Fruit fly (Drosophila melanogaster) ovary, adult (tissue): ENCODE measurements around the gene CG6569.
A peak's percentile ranks its signal among the peaks of the same experiment; 100 is the strongest.

Source experiments
- CG17801 ChIP-seq: fragments of 200-800 bp; optimal IDR thresholded peaks from 2 replicates; lab custom pipeline; 2019; ENCODE audit warnings: missing biosample characterization, mild to moderate bottlenecking, missing genetic modification characterization, moderate library complexity; ENCODE audit not compliant: partially characterized antibody

The CG6569 gene

dm6 chr3R:21867819-21868218, at the start of gene CG6569, which contains the start of gene Cby:
TSS of gene CG6569 (minus strand) at chr3R:21867919.
TSS of gene Cby (plus strand) at chr3R:21868003.
- TF ChIP-seq CG17801 (GFP tag; lab: Kevin White, UChicago): no peak

DNA sequence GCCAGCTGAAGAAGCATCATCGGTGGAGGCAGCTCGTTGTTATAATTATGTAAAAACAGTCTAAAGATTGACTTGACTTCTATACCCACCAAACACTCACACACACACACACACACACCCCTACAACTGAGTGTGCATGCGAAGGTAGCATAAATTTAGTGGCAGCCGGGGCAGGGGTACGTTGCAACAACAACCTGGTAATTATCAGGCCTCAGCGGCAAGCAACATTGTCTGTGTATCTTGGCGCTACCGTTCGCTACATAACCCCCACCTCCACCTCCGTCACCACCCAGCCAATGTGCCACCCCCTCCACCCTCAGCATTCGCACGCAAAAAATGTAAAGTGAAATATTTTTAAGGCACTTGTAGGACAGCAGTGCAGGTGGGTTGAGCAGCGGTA, 49.3 kb upstream of the CG6569 start:
- no peak for TF ChIP-seq CG17801 (GFP tag; lab: Kevin White, UChicago)

DNA sequence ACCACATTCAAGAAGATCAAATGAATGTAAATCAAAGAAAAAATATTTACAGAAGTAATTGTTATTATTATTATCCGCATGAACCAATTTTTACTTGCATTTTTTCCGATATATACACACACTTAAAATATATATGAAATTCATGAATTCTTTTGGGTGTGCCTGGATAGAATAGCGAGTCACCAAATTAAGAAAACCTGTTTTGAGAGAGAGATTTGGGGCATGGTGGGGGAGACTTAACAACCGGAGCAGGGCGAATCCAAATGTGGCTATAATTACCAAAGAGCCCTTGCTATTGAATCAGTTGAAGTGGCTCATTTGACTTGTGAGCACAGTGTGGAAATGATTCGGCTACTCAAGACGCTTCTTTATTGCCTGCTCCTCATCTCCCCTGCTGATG, 45.7 kb upstream of the CG6569 start, which contains the start of gene Qsox2:
Gene Qsox2 (plus strand): TSS at position 301 of the 400 bp plus-strand sequence.
- TF ChIP-seq CG17801 (GFP tag; lab: Kevin White, UChicago): no peak

DNA sequence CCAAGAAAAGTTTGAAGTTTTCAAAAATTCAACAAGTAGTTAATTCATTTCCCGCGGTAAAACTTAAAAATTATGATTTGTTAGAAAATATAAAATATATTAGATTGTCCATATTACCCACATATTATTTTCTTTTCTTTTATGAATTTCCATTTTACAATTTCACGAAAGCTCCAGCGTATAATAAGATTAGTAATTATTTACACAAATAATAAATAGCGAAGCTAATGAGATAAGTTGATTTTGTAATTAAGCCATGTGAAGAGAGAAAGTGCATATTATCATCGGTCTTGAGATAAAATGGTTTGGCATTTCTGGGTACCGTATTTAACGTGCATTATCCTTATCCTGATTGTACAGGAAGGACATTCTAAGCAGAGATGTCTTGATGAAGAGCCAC, 43.8 kb upstream of the CG6569 start, which contains the start of gene Qsox3:
Gene Qsox3 (plus strand): TSS at position 301 of the 400 bp plus-strand sequence.
- no peak for TF ChIP-seq CG17801 (GFP tag; lab: Kevin White, UChicago)

DNA sequence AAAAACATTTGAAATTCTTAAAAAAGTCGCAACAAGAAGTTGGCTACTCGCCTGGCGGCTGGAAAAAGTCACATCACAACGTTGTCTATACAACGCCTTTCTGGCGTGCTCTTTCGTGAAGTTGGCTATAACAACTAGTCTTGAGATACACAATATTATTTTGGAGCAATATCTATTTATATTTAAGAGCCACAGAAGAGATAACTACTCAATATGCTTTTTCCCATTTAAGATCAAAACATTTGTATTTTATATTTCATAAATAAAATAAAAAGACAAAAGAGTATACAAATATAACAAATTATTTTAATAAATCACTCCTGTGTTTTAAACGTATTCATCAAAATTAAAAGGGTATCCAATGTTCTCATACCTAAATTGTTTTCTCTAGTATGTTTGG, 39.1 kb upstream of the CG6569 start:
- no peak for TF ChIP-seq CG17801 (GFP tag; lab: Kevin White, UChicago)

DNA sequence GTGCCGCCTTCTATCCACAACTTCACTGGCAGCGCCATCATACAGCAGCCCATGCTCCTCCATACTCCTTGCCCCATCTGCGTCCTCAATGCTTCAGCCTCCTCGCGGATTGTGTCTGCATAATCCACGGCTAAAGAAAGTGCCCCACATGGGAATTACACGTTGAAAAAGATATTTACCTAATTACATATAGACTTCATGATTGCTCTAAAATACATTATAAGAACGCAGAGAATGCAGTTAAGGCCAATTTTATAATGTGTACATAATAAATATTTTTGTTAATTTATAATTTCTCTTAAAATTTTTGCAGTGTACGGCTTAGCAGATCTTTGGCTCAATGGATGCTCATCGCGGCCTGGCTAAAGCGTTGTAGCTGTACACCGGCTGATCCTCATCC, 37.9 kb upstream of the CG6569 start:
- TF ChIP-seq CG17801 (GFP tag; lab: Kevin White, UChicago): no peak

DNA sequence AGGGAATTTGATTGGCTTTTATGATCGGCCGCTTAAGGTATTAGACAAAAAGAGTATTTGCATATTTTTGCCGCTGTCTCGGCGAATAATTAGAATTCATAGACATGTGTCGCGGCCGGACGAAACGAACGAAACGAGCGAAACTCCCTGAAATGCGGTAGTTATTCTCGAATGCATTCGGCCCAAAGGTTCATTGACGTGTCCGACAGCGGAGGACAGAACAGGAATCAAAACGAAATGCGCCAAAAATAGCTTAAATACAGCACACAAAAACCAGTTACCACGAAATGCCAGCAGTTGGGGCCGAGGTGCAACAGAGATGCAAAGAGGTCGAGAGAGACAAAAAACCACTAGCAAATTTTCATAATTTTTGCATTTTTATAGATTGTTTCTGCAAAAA, 36.6 kb upstream of the CG6569 start:
- no peak for TF ChIP-seq CG17801 (GFP tag; lab: Kevin White, UChicago)

DNA sequence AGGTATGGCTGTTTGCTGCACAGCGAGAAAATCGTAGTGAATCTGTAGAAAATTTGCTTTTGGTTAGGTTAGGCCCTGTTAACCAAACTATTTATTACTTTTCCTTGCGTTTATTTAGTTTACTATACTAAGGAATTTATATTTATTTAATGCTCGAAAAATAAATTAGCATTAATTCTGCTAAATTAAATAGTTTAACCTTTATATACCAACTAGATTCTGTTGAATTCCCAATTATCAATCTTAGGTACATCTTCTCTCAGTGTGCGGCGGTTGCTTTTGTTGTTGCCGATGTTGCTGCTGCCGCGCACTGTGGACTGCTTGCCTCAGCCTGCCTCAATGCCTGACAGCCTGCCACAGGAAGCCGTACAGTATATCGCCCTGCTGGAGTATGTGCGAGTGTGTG, 31.5 kb upstream of the CG6569 start:
- TF ChIP-seq CG17801 (GFP tag; lab: Kevin White, UChicago): no peak

DNA sequence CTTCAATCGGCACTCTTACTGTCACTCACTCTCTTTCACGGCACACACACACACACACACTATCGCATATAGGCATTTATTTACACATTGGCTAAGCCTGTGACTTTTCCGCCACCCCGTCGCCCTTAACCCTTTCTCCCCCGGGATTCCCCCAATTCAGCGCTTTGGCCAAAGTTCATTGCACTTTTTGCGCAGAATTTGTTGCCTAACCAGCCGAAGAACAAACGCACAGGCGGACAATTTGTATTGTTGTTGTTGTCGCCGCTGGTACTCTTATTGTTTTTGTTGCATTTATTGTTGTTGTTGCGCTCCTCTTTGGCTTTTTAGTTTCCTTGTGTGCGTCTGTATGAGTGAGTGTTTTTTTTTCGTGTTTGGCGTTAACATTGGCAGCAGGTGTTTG, 31.0 kb upstream of the CG6569 start:
- no peak for TF ChIP-seq CG17801 (GFP tag; lab: Kevin White, UChicago)

DNA sequence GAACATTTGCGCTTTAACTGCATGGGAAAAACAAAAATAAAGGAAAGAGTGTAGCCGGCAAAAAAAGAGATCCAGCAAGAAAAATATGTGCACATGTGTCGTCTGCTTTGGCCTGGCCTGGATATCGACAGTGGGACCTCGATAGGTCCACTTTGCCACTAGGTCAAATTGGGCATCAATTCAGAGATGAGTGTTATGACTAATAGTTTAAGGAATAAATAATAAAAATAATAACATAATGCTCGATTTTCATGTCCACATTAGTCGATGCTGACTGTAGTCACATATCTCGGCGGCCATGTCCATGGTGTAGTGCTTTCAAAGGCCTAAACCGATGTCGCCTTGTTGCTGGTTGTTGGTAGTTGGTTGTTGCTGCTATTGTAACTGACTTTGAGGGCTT, 29.8 kb upstream of the CG6569 start:
- TF ChIP-seq CG17801 (GFP tag; lab: Kevin White, UChicago): peak; percentile 49

- no peak for TF ChIP-seq CG17801 (GFP tag; lab: Kevin White, UChicago)
Observed at dm6 chr3R:21895961-21896875, 28.5 kb upstream of the CG6569 start.

DNA sequence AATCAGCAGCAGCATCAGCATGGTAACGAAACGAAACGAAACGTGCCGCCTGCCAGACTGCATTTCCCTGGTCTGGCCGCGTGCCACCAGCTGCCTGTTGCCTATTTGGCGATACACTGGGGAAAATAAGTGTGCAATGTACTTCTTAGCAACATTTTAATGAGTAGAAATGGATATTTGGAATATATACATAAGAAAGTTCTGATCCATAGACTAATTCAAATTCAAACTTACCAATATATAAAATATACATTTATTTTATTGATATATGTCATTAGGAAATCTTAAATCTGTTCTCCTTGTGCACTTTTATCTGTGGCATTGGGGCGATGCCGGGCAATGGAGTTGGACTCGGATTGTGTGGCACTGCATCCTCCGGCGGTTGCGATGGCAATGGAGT, 26.2 kb upstream of the CG6569 start:
- no peak for TF ChIP-seq CG17801 (GFP tag; lab: Kevin White, UChicago)

DNA sequence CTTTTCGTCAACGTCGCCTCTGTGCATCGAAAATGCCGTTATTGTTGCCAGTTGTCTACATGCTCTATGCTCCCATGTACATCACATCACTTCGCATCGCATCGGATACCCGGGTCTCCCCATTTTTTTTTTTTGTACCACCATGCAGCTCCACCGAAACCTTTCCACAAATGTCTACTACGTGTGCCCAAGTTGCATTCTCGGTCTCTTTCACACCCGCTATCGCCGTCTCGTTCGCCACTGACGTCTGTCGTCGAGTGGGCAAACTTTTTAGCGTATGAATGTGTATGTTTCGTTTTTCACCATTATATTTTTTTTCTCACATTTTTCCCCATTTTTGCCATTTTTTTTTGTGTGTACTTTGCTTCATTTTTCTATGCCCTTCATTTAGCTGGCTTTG, 24.7 kb upstream of the CG6569 start:
- TF ChIP-seq CG17801 (GFP tag; lab: Kevin White, UChicago): no peak

DNA sequence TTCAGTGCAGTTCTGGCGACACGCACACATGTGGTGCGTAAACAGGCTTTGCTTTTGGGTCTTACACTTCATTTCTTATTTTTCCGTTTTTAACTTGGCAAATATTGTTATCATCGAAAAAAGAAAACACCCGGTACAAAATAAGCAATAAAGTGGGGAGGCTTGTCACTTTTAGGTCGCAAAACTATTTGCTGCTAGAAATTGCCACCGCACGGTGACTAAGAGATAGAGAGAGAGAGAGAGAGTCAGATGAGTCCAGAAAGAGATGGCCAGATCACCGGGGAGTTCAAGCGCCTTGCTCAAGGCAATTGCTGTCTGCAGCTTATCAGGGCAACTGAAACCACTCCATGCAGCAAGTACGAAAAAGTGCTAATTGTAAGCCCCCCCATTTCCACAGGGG, 23.0 kb upstream of the CG6569 start:
- no peak for TF ChIP-seq CG17801 (GFP tag; lab: Kevin White, UChicago)

DNA sequence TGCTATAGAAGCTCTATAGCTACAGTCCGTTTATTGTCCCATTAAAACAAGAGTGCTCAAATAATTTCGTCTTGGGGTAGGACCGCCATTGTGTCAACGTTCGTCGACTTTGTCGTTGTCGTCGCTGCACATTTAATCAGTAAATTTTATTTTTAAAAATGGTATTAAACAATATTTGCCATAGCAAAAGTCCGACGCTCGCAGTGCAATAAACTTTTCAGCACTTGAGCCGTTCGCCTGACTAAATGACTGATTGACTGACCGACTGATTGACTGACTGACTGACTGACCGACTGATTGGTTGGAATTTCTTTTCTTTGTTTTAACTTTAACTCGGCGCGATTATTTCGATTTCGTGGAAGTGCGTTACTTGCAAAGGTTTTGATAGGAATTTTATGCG, 22.2 kb upstream of the CG6569 start:
- no peak for TF ChIP-seq CG17801 (GFP tag; lab: Kevin White, UChicago)
